Worm (Caenorhabditis elegans): ENCODE results near the gene W09C2.8.

ce11 chrIV:9647789-9648361 lies 23.7 kb upstream of the W09C2.8 start, which contains the start of gene amph-1:
- TF ChIP-seq lsy-2 (tag; optimal IDR thresholded peaks at IDR 0.05) (no peak), ztf-11 (tag; optimal IDR thresholded peaks at IDR 0.05) (no peak), snpc-4 (tag; optimal IDR thresholded peaks at IDR 0.05) (no peak), cnd-1 (tag; optimal IDR thresholded peaks at IDR 0.05) (no peak), nhr-28 (tag; optimal IDR thresholded peaks at IDR 0.05) (no peak), lin-13 (tag; optimal IDR thresholded peaks at IDR 0.05) (no peak), elt-1 (tag; optimal IDR thresholded peaks at IDR 0.05; ENCODE audit: borderline replicate concordance, insufficient read depth) (no peak), unc-62 (GFP tag; optimal IDR thresholded peaks at IDR 0.05) (no peak), mep-1 (tag; optimal IDR thresholded peaks at IDR 0.05) (no peak), nhr-76 (tag; optimal IDR thresholded peaks at IDR 0.05) (no peak), elt-3 (tag; optimal IDR thresholded peaks at IDR 0.05) (no peak), lin-32 (GFP tag; optimal IDR thresholded peaks at IDR 0.05) (no peak), drap-1 (GFP tag; optimal IDR thresholded peaks at IDR 0.05) (no peak)
